Worm (Caenorhabditis elegans) whole organism, early embryonic: ENCODE data around the gene zig-6.

Experiments used
- ama-1 ChIP-seq: fragments of 150-350 bp; optimal IDR thresholded peaks from 2 replicates; lab custom pipeline; 2014
- ceh-36 ChIP-seq: sonication (generic microtip); optimal IDR thresholded peaks from 2 replicates; lab custom pipeline; 2016; ENCODE audit warnings: missing genetic modification characterization, inconsistent platforms, missing compliant biosample characterization
- hnd-1 ChIP-seq: sonication (generic microtip); optimal IDR thresholded peaks from 2 replicates; lab custom pipeline; 2016; ENCODE audit warnings: missing genetic modification characterization, missing compliant biosample characterization
- tra-4 ChIP-seq: sonication (generic microtip); optimal IDR thresholded peaks from 2 replicates; lab custom pipeline; 2017; ENCODE audit warnings: missing genetic modification characterization, missing compliant biosample characterization

- TF ChIP-seq ceh-36, result no peak
- TF ChIP-seq tra-4 (tag; lab: Kevin White, UChicago), result no peak
- TF ChIP-seq ama-1 (lab: Kevin White, UChicago), result no peak
- TF ChIP-seq hnd-1 (tag; lab: Kevin White, UChicago), result no peak
These were observed 21.6 kb upstream of the zig-6 start for ce11 chrX:5210524-5210923.
